Fruit fly (Drosophila melanogaster) whole organism, embryonic: ENCODE data around the gene chb.

Source experiments
- C15 ChIP-seq: fragments of 200-800 bp; sonication (Bioruptor generic); IDR thresholded peaks from 3 replicates; pipeline ENCODE4 v1.3.6; 2022; ENCODE audit warnings: missing biosample characterization, missing genetic modification characterization
- CG10366 ChIP-seq: fragments of 200-800 bp; sonication (Bioruptor generic); IDR thresholded peaks from 2 replicates; pipeline ENCODE4 v1.3.6; 2022; ENCODE audit warnings: missing biosample characterization, missing genetic modification characterization
- CG10979 ChIP-seq: fragments of 200-800 bp; sonication (Bioruptor generic); optimal IDR thresholded peaks from 2 replicates; lab custom pipeline; 2018; ENCODE audit warnings: missing biosample characterization, mild to moderate bottlenecking, missing genetic modification characterization, moderate library complexity
- CG11085 ChIP-seq: fragments of 200-800 bp; sonication (Bioruptor generic); IDR thresholded peaks from 2 replicates; pipeline ENCODE4 v1.3.6; 2022; ENCODE audit warnings: missing biosample characterization, missing genetic modification characterization
- CG12942 ChIP-seq: fragments of 200-800 bp; sonication (Bioruptor generic); optimal IDR thresholded peaks from 3 replicates; lab custom pipeline; 2016; ENCODE audit warnings: missing biosample characterization, missing genetic modification characterization
- CG13123 ChIP-seq: fragments of 200-800 bp; sonication (Bioruptor generic); optimal IDR thresholded peaks from 2 replicates; lab custom pipeline; 2016; ENCODE audit warnings: missing biosample characterization, missing genetic modification characterization
- CG13296 ChIP-seq: fragments of 200-800 bp; sonication (Bioruptor generic); optimal IDR thresholded peaks from 3 replicates; lab custom pipeline; 2018; ENCODE audit warnings: missing biosample characterization, mild to moderate bottlenecking, missing genetic modification characterization
- CG17829 ChIP-seq: fragments of 200-800 bp; optimal IDR thresholded peaks from 2 replicates; lab custom pipeline; 2019; ENCODE audit warnings: missing biosample characterization, mild to moderate bottlenecking, missing genetic modification characterization, moderate library complexity
- CG2120 ChIP-seq: fragments of 200-800 bp; sonication (Bioruptor generic); optimal IDR thresholded peaks from 3 replicates; lab custom pipeline; 2016; ENCODE audit warnings: missing biosample characterization, missing genetic modification characterization
- CG2199 ChIP-seq: fragments of 200-800 bp; sonication (Bioruptor generic); IDR thresholded peaks from 3 replicates; pipeline ENCODE4 v1.3.6; 2022; ENCODE audit warnings: missing biosample characterization, missing genetic modification characterization
- CG31388 ChIP-seq: fragments of 200-800 bp; sonication (Bioruptor generic); optimal IDR thresholded peaks from 2 replicates; lab custom pipeline; 2016; ENCODE audit warnings: missing biosample characterization, missing genetic modification characterization
- CG33213 ChIP-seq: fragments of 200-800 bp; sonication (Bioruptor generic); optimal IDR thresholded peaks from 3 replicates; lab custom pipeline; 2016; ENCODE audit warnings: missing biosample characterization, missing genetic modification characterization
- CG6765 ChIP-seq: fragments of 200-800 bp; sonication (Bioruptor generic); optimal IDR thresholded peaks from 3 replicates; lab custom pipeline; 2017; ENCODE audit warnings: missing biosample characterization, mild to moderate bottlenecking, missing genetic modification characterization
- CG7556 ChIP-seq: fragments of 200-800 bp; sonication (Bioruptor generic); optimal IDR thresholded peaks from 2 replicates; lab custom pipeline; 2017; ENCODE audit warnings: missing biosample characterization, mild to moderate bottlenecking, missing genetic modification characterization
- CG7987 ChIP-seq: fragments of 200-800 bp; sonication (Bioruptor generic); optimal IDR thresholded peaks from 2 replicates; lab custom pipeline; 2018; ENCODE audit warnings: missing biosample characterization, mild to moderate bottlenecking, missing genetic modification characterization, moderate library complexity
- CG8290 ChIP-seq, 3 experiments: fragments of 200-800 bp; sonication (Bioruptor generic); optimal IDR thresholded peaks; 2 replicates each; lab custom pipeline; 2016 to 2019; ENCODE audit warnings: missing biosample characterization in 3 of 3, missing genetic modification characterization in 3 of 3, mild to moderate bottlenecking in 2 of 3, moderate library complexity in 1 of 3
- CG9215 ChIP-seq: fragments of 200-800 bp; sonication (Bioruptor generic); IDR thresholded peaks from 2 replicates; pipeline ENCODE4 v1.3.6; 2022; ENCODE audit warnings: missing biosample characterization, missing genetic modification characterization
- CG9876 ChIP-seq: fragments of 200-800 bp; sonication (Bioruptor generic); optimal IDR thresholded peaks from 2 replicates; lab custom pipeline; 2016; ENCODE audit warnings: missing biosample characterization, missing genetic modification characterization
- D19A ChIP-seq: fragments of 200-800 bp; optimal IDR thresholded peaks from 3 replicates; lab custom pipeline; 2019; ENCODE audit warnings: missing biosample characterization, mild to moderate bottlenecking, missing genetic modification characterization, moderate library complexity
- Dip2 ChIP-seq: fragments of 200-800 bp; sonication (Bioruptor generic); IDR thresholded peaks from 2 replicates; pipeline ENCODE4 v1.3.6; 2022; ENCODE audit warnings: missing biosample characterization, missing genetic modification characterization
- Dref ChIP-seq: fragments of 200-800 bp; sonication (Bioruptor generic); IDR thresholded peaks from 2 replicates; pipeline ENCODE4 v1.3.6; 2022; ENCODE audit warnings: missing biosample characterization, missing genetic modification characterization
- Ets97D ChIP-seq: fragments of 200-800 bp; sonication (Bioruptor generic); optimal IDR thresholded peaks from 3 replicates; lab custom pipeline; 2016; ENCODE audit warnings: missing biosample characterization, missing genetic modification characterization
- Fer1 ChIP-seq: fragments of 200-800 bp; sonication (Bioruptor generic); optimal IDR thresholded peaks from 2 replicates; lab custom pipeline; 2017; ENCODE audit warnings: missing biosample characterization, mild to moderate bottlenecking, missing genetic modification characterization
- Gsc ChIP-seq: fragments of 200-800 bp; sonication (Bioruptor generic); IDR thresholded peaks from 2 replicates; pipeline ENCODE4 v1.3.6; 2022; ENCODE audit warnings: missing biosample characterization, missing genetic modification characterization
- HmgD ChIP-seq: fragments of 200-800 bp; sonication (Bioruptor generic); optimal IDR thresholded peaks from 3 replicates; lab custom pipeline; 2016; ENCODE audit warnings: missing biosample characterization, missing genetic modification characterization
- Lhr ChIP-seq: fragments of 200-800 bp; sonication (Bioruptor generic); optimal IDR thresholded peaks from 3 replicates; lab custom pipeline; 2017; ENCODE audit warnings: mild to moderate bottlenecking, missing biosample characterization, missing genetic modification reagents, missing genetic modification characterization
- Meics ChIP-seq: fragments of 200-800 bp; sonication (Bioruptor generic); optimal IDR thresholded peaks from 2 replicates; lab custom pipeline; 2017; ENCODE audit warnings: missing biosample characterization, mild to moderate bottlenecking, missing genetic modification characterization
- Myb ChIP-seq: fragments of 200-800 bp; sonication (Bioruptor generic); optimal IDR thresholded peaks from 2 replicates; lab custom pipeline; 2016; ENCODE audit warnings: missing biosample characterization, missing genetic modification characterization
- Poxn ChIP-seq: fragments of 200-800 bp; sonication (Bioruptor generic); IDR thresholded peaks from 2 replicates; pipeline ENCODE4 v1.3.6; 2022; ENCODE audit warnings: missing biosample characterization, missing genetic modification characterization
- Rfx ChIP-seq: fragments of 200-800 bp; sonication (Bioruptor generic); IDR thresholded peaks from 2 replicates; pipeline ENCODE4 v1.3.6; 2022; ENCODE audit warnings: missing biosample characterization, missing genetic modification characterization
- Scr ChIP-seq: fragments of 200-800 bp; sonication (Bioruptor generic); IDR thresholded peaks from 2 replicates; pipeline ENCODE4 v1.3.6; 2022; ENCODE audit warnings: missing biosample characterization, missing genetic modification characterization; ENCODE audit not compliant: partially characterized antibody
- Sry-β ChIP-seq: fragments of 200-800 bp; sonication (Bioruptor generic); optimal IDR thresholded peaks from 2 replicates; lab custom pipeline; 2018; ENCODE audit warnings: missing biosample characterization, mild to moderate bottlenecking, missing genetic modification characterization, moderate library complexity
- al ChIP-seq: fragments of 200-800 bp; sonication (Bioruptor generic); IDR thresholded peaks from 2 replicates; pipeline ENCODE4 v1.3.6; 2022; ENCODE audit warnings: missing biosample characterization, missing genetic modification characterization
- bcd ChIP-seq: fragments of 200-800 bp; sonication (Bioruptor generic); optimal IDR thresholded peaks from 2 replicates; lab custom pipeline; 2017; ENCODE audit warnings: missing biosample characterization, mild to moderate bottlenecking, missing genetic modification characterization
- dati ChIP-seq: fragments of 200-800 bp; sonication (Bioruptor generic); IDR thresholded peaks from 2 replicates; pipeline ENCODE4 v1.3.6; 2022; ENCODE audit warnings: missing biosample characterization, missing genetic modification characterization
- dysf ChIP-seq: fragments of 200-800 bp; sonication (Bioruptor generic); IDR thresholded peaks from 3 replicates; pipeline ENCODE4 v1.3.6; 2022; ENCODE audit warnings: missing biosample characterization, missing genetic modification characterization
- fd64A ChIP-seq: fragments of 200-800 bp; sonication (Bioruptor generic); optimal IDR thresholded peaks from 3 replicates; lab custom pipeline; 2018; ENCODE audit warnings: missing biosample characterization, mild to moderate bottlenecking, missing genetic modification characterization
- gt ChIP-seq: fragments of 200-800 bp; sonication (Bioruptor generic); IDR thresholded peaks from 2 replicates; pipeline ENCODE4 v1.3.6; 2022; ENCODE audit warnings: missing biosample characterization, missing genetic modification characterization
- hth ChIP-seq: fragments of >200 bp; optimal IDR thresholded peaks from 2 replicates; lab custom pipeline; 2017; ENCODE audit warnings: inconsistent platforms
- nmo ChIP-seq: fragments of 200-800 bp; sonication (Bioruptor generic); optimal IDR thresholded peaks from 2 replicates; lab custom pipeline; 2018; ENCODE audit warnings: missing biosample characterization, mild to moderate bottlenecking, missing genetic modification characterization, moderate library complexity
- oc ChIP-seq: fragments of 200-800 bp; sonication (Bioruptor generic); optimal IDR thresholded peaks from 2 replicates; lab custom pipeline; 2018; ENCODE audit warnings: missing biosample characterization, mild to moderate bottlenecking, missing genetic modification characterization, moderate library complexity
- org-1 ChIP-seq: fragments of 200-800 bp; sonication (Bioruptor generic); optimal IDR thresholded peaks from 2 replicates; lab custom pipeline; 2017; ENCODE audit warnings: missing biosample characterization, missing genetic modification characterization
- pita ChIP-seq: fragments of 200-800 bp; sonication (Bioruptor generic); optimal IDR thresholded peaks from 2 replicates; lab custom pipeline; 2017; ENCODE audit warnings: missing biosample characterization, mild to moderate bottlenecking, missing genetic modification characterization
- pzg ChIP-seq: fragments of 200-800 bp; sonication (Bioruptor generic); optimal IDR thresholded peaks from 3 replicates; lab custom pipeline; 2018; ENCODE audit warnings: missing biosample characterization, mild to moderate bottlenecking, missing genetic modification characterization, moderate library complexity
- seq ChIP-seq: fragments of 200-800 bp; sonication (Bioruptor generic); IDR thresholded peaks from 2 replicates; pipeline ENCODE4 v1.3.6; 2022; ENCODE audit warnings: missing biosample characterization, missing genetic modification characterization
- sob ChIP-seq: fragments of 200-800 bp; sonication (Bioruptor generic); IDR thresholded peaks from 2 replicates; pipeline ENCODE4 v1.3.6; 2022; ENCODE audit warnings: missing biosample characterization, missing genetic modification characterization
- tio ChIP-seq: fragments of 200-800 bp; sonication (Bioruptor generic); optimal IDR thresholded peaks from 2 replicates; lab custom pipeline; 2017; ENCODE audit warnings: missing biosample characterization, missing genetic modification characterization, inconsistent platforms
- tll ChIP-seq, 2 experiments: fragments of 200-800 bp in 1 of 2; fragments of >200 bp in 1 of 2; sonication (Bioruptor generic) in 1 of 2; optimal IDR thresholded peaks; 2 replicates each; lab custom pipeline; 2017 to 2019; ENCODE audit warnings: missing biosample characterization in 2 of 2, missing genetic modification characterization in 2 of 2, mild to moderate bottlenecking in 1 of 2, moderate library complexity in 1 of 2
- tna ChIP-seq: fragments of 200-800 bp; sonication (Bioruptor generic); IDR thresholded peaks from 2 replicates; pipeline ENCODE4 v1.3.6; 2022; ENCODE audit warnings: missing biosample characterization, missing genetic modification characterization; ENCODE audit not compliant: partially characterized antibody
- tx ChIP-seq: fragments of 200-800 bp; sonication (Bioruptor generic); optimal IDR thresholded peaks from 2 replicates; lab custom pipeline; 2016; ENCODE audit warnings: missing biosample characterization, missing genetic modification characterization
- unc-4 ChIP-seq: fragments of 200-800 bp; sonication (Bioruptor generic); IDR thresholded peaks from 2 replicates; pipeline ENCODE4 v1.3.6; 2022; ENCODE audit warnings: missing biosample characterization, missing genetic modification characterization; ENCODE audit not compliant: partially characterized antibody

The chb gene

dm6 chr3L:21196563-21196962 lies 23.9 kb downstream of the chb start, which contains the start of the genes Targ3 and park (continued):
- TF ChIP-seq tll (GFP tag; optimal IDR thresholded peaks at IDR 0.05; lab: Kevin White, UChicago): no peak
- TF ChIP-seq CG8290 (GFP tag; optimal IDR thresholded peaks at IDR 0.05; lab: Kevin White, UChicago): no peak
- TF ChIP-seq CG8290 (tag; optimal IDR thresholded peaks at IDR 0.05; lab: Kevin White, UChicago): peak in 1 of 2 experiments; percentile 80
- no peak for TF ChIP-seq tna (GFP tag; lab: Robert Waterston, UW)
- TF ChIP-seq D19A (tag; lab: Kevin White, UChicago): peak; percentile 2
- TF ChIP-seq CG33213 (GFP tag; lab: Kevin White, UChicago): peak; percentile 32
- peak; percentile 7 for TF ChIP-seq nmo (GFP tag; lab: Kevin White, UChicago)
- no peak for TF ChIP-seq CG9876 (GFP tag; lab: Kevin White, UChicago)
- no peak for TF ChIP-seq tio (GFP tag; lab: Kevin White, UChicago)
- no peak for TF ChIP-seq seq (GFP tag; lab: Robert Waterston, UW)
- peak; percentile 35 for TF ChIP-seq tx (GFP tag; lab: Kevin White, UChicago)
- TF ChIP-seq CG13296: peak; percentile 1
- TF ChIP-seq fd64A: peak; percentile 25
- TF ChIP-seq Ets97D (GFP tag; lab: Kevin White, UChicago): peak; percentile 53
- peak; percentile 19 for TF ChIP-seq bcd
- TF ChIP-seq Scr (GFP tag; lab: Robert Waterston, UW): peak; percentile 33; the same call in 1 of the 2 replicates
- peak; percentile 49 for TF ChIP-seq Myb
- no peak for TF ChIP-seq Sry-β
- TF ChIP-seq CG17829 (tag; lab: Kevin White, UChicago): peak; percentile 4
- peak; percentile 35; the same call in 1 of the 2 replicates for TF ChIP-seq Rfx
- peak; percentile 18 for TF ChIP-seq CG12942 (GFP tag; lab: Kevin White, UChicago)
- TF ChIP-seq Meics: peak; percentile 7
- no peak for TF ChIP-seq C15 (GFP tag; lab: Robert Waterston, UW)
- no peak for TF ChIP-seq CG11085
- peak; percentile 86 for TF ChIP-seq pzg (GFP tag; lab: Kevin White, UChicago)
- no peak for TF ChIP-seq Lhr (GFP tag; lab: Kevin White, UChicago)
- TF ChIP-seq CG10366 (GFP tag; lab: Robert Waterston, UW): peak; percentile 19; the same call in 1 of the 2 replicates
- TF ChIP-seq dysf: no peak
- no peak for TF ChIP-seq al (GFP tag; lab: Robert Waterston, UW)
- peak; percentile 48 for TF ChIP-seq Dref (GFP tag; lab: Robert Waterston, UW)
- no peak for TF ChIP-seq pita (GFP tag; lab: Kevin White, UChicago)
- TF ChIP-seq Poxn (GFP tag; lab: Robert Waterston, UW): no peak
- TF ChIP-seq dati (GFP tag; lab: Robert Waterston, UW): no peak
- TF ChIP-seq HmgD (GFP tag; lab: Kevin White, UChicago): peak; percentile 45
- TF ChIP-seq sob: peak; percentile 38; the same call in 1 of the 2 replicates
- no peak for TF ChIP-seq Gsc (GFP tag; lab: Robert Waterston, UW)
- TF ChIP-seq CG13123: peak; percentile 10
- peak; percentile 19 for TF ChIP-seq Fer1 (GFP tag; lab: Kevin White, UChicago)
- TF ChIP-seq CG9215 (GFP tag; lab: Robert Waterston, UW): no peak
- no peak for TF ChIP-seq gt (GFP tag; lab: Robert Waterston, UW)
- TF ChIP-seq CG2120 (GFP tag; lab: Kevin White, UChicago): peak; percentile 77
- TF ChIP-seq CG6765: no peak
- TF ChIP-seq hth: no peak
- TF ChIP-seq CG7987 (GFP tag; lab: Kevin White, UChicago): peak; percentile 47
- no peak for TF ChIP-seq Dip2 (GFP tag; lab: Robert Waterston, UW)
- 0 out of 3 replicates have a peak, but pooled peaks have one; percentile 33 for TF ChIP-seq CG2199
- TF ChIP-seq org-1 (GFP tag; lab: Kevin White, UChicago): no peak
- 0 out of 2 replicates have a peak, but pooled peaks have one; percentile 29 for TF ChIP-seq unc-4 (GFP tag; lab: Robert Waterston, UW)
- TF ChIP-seq CG10979 (tag; lab: Kevin White, UChicago): peak; percentile 1
- TF ChIP-seq CG7556: no peak
- TF ChIP-seq CG31388 (GFP tag; lab: Kevin White, UChicago): no peak
- TF ChIP-seq oc (tag; lab: Kevin White, UChicago): no peak
